Worm (Caenorhabditis elegans): ENCODE measurements around the gene sri-73.

Gene sri-73

DNA sequence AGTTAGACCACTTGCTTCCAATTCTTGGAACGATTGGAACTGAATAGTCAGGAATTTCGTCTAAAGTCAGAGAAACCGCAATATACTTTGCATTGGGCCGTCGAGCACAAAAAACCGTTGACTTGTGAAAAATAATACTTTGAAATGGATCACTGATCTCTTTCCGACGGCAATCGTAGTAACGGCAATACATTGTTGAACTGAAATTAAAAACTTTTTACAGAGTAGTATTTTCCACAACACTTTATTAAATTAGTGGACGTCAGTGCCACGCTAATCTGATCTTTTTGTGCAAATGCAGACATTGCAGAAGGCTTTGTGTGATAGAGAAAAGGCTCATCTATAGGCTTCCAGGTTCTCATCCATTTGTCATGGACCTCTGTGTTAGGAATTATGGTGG is 13.5 kb downstream of the sri-73 start:
- TF ChIP-seq lsy-12 (tag; optimal IDR thresholded peaks at IDR 0.05) (no peak), nhr-76 (tag; optimal IDR thresholded peaks at IDR 0.05) (no peak), nhr-237 (tag; optimal IDR thresholded peaks at IDR 0.05) (no peak), egl-27 (tag; optimal IDR thresholded peaks at IDR 0.05) (no peak), elt-1 (tag; optimal IDR thresholded peaks at IDR 0.05) (no peak), ztf-4 (tag; optimal IDR thresholded peaks at IDR 0.05) (no peak)

DNA sequence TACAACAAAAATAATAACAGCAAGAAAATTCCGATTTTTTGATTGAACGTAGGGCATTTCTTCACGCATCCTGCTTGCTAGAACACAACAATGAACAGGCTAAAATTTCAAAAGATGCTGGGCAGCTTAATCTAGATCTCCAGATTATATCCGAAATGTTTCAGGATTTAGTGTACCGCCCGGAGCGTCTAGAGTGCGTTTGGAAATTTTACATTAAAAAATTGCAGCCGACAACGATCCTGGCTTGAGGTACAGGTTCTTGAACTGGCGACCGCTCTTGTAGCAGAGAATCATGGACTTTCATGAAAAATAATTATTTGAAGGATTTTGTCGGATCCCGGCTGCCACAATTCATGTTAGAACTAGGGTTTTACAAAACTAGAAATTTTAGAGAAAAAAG is 17.9 kb downstream of the sri-73 start, which contains the start of gene C14C6.6:
TSS of gene C14C6.6 (minus strand) at position 101 of the 400 bp plus-strand sequence.
- TF ChIP-seq nhr-11 (tag; optimal IDR thresholded peaks at IDR 0.05) (no peak), ceh-28 (tag; optimal IDR thresholded peaks at IDR 0.05) (no peak), nhr-28 (tag; optimal IDR thresholded peaks at IDR 0.05) (no peak), ztf-4 (tag; optimal IDR thresholded peaks at IDR 0.05) (no peak), nhr-77 (tag; optimal IDR thresholded peaks at IDR 0.05) (no peak), mdl-1 (tag; optimal IDR thresholded peaks at IDR 0.05) (no peak), elt-1 (tag; optimal IDR thresholded peaks at IDR 0.05) (no peak), ztf-11 (tag; optimal IDR thresholded peaks at IDR 0.05) (no peak), eor-1 (tag; optimal IDR thresholded peaks at IDR 0.05) (no peak), jun-1 (tag; optimal IDR thresholded peaks at IDR 0.05) (no peak), pha-4 (tag; optimal IDR thresholded peaks at IDR 0.05) (no peak), snpc-4 (tag; optimal IDR thresholded peaks at IDR 0.05) (no peak), unc-39 (tag; optimal IDR thresholded peaks at IDR 0.05) (no peak), elt-3 (tag; optimal IDR thresholded peaks at IDR 0.05) (no peak), tbx-2 (tag; optimal IDR thresholded peaks at IDR 0.05) (no peak)

DNA sequence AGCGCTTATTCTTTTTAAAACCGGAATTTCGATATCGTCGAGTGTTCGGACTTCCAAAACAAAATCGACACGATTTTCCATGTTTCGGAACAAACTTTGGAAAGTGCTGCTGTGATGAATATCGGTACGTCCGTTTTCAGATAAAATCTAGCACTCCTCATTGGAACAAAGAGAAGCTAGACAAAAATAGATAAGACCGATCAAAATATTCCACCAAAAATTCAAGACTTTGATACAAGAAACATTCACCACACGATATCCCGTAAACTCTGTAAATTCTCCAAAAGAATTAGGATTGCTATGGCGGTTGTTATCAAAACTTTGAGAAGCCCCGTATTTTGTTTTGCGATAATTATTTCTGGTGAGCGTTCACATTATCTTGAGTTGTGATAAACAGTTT is 22.7 kb downstream of the sri-73 start, which contains the start of gene C14C6.3:
TSS of gene C14C6.3 (plus strand) at position 301 of the 400 bp plus-strand sequence.
- no peak for TF ChIP-seq lin-39 (tag; optimal IDR thresholded peaks at IDR 0.05)
- peak; percentile 64 for TF ChIP-seq elt-1 (tag; optimal IDR thresholded peaks at IDR 0.05)

DNA sequence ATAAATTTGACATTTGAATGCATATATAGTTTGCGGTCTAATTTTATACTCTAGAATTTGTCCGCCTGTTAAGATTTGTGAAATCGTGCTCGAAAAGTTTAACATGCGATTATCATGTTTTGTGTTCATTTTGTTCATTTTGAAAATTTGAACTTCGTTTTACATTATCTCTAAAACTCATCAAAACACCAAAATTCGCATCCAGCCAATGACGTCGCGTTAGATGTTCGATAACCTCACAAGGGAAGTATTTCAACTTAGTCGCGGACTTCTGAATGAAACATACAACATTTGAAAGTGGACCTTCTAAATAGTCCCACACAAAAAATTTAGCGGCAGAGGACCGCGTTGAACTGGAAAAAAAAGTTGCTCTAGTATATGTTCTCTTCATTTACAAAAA is 24.4 kb downstream of the sri-73 start:
- TF ChIP-seq elt-1 (tag; optimal IDR thresholded peaks at IDR 0.05), result peak; percentile 68
- TF ChIP-seq ZK546.5 (tag; optimal IDR thresholded peaks at IDR 0.05), result no peak
- no peak for TF ChIP-seq nhr-237 (tag; optimal IDR thresholded peaks at IDR 0.05)
- TF ChIP-seq mml-1 (tag; optimal IDR thresholded peaks at IDR 0.05), result no peak
- no peak for TF ChIP-seq lsy-12 (tag; optimal IDR thresholded peaks at IDR 0.05)

DNA sequence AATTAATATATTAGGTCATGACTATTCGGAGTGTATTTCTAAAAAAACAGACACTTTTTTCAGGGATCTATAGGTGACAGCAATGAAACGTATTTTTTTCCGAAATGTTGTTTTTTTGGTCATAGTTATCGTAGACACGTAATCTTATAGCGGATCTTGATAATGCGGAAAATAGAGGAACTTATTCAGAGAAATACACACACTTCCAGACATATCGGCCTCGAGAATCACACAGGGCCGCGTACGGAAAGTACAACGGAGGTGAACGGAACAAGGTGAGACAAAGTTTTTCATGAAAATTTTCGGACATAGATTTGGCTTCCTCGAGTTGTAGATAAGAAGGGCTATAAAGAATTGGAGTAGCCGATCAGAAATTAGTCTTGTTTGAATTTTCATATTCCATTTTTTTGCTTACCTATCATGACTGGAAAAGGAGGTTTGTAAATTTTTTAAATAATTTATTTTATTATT is 26.8 kb downstream of the sri-73 start, which contains the start of gene nhr-155:
TSS of gene nhr-155 (plus strand) at position 421 of the 471 bp plus-strand sequence.
- TF ChIP-seq aly-2 (tag; optimal IDR thresholded peaks at IDR 0.05) (no peak), nhr-23 (tag; optimal IDR thresholded peaks at IDR 0.05) (peak; percentile 87), nhr-25 (tag; optimal IDR thresholded peaks at IDR 0.05) (peak; percentile 32), elt-1 (tag; optimal IDR thresholded peaks at IDR 0.05) (peak; percentile 95), nhr-43 (tag; optimal IDR thresholded peaks at IDR 0.05; ENCODE audit: poor library complexity, severe bottlenecking) (peak; percentile 67), fkh-2 (tag; optimal IDR thresholded peaks at IDR 0.05) (no peak), nhr-11 (tag; optimal IDR thresholded peaks at IDR 0.05) (no peak)

DNA sequence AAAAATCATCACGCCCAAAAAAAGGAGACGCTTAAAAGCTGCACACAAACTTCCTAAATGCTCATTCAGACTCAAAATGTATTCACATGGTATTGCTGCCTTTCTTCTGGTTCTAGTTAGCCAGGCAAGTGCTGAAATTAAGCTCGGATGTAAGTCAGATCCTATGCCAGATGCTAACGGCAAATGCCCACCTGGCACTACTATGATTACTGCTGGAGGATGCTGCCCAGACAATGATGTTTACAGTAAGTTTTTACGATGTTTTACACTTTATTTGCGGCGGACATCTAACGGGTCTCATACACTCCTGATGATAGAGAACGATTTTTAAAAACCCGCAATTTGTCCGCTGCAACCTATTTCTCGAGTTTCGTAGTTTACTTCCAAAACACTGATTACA is 29.3 kb downstream of the sri-73 start, which contains the start of gene C14C6.5:
TSS of gene C14C6.5 (plus strand) at position 58 of the 400 bp plus-strand sequence.
- TF ChIP-seq nhr-11 (tag; optimal IDR thresholded peaks at IDR 0.05) (no peak), lin-39 (tag; optimal IDR thresholded peaks at IDR 0.05) (no peak), eor-1 (tag; optimal IDR thresholded peaks at IDR 0.05) (no peak), skn-1 (tag; optimal IDR thresholded peaks at IDR 0.05) (no peak), fkh-10 (GFP tag; optimal IDR thresholded peaks at IDR 0.05) (no peak), sea-2 (GFP tag; optimal IDR thresholded peaks at IDR 0.05) (no peak), nhr-28 (tag; optimal IDR thresholded peaks at IDR 0.05) (no peak), hmg-11 (tag; optimal IDR thresholded peaks at IDR 0.05) (no peak), unc-62 (GFP tag; optimal IDR thresholded peaks at IDR 0.05) (no peak), ceh-16 (tag; optimal IDR thresholded peaks at IDR 0.05) (no peak), ceh-9 (tag; optimal IDR thresholded peaks at IDR 0.05) (no peak), ceh-28 (tag; optimal IDR thresholded peaks at IDR 0.05) (no peak), zag-1 (tag; optimal IDR thresholded peaks at IDR 0.05) (no peak), nhr-237 (tag; optimal IDR thresholded peaks at IDR 0.05) (no peak), elt-2 (tag; optimal IDR thresholded peaks at IDR 0.05) (no peak), nhr-12 (tag; optimal IDR thresholded peaks at IDR 0.05) (no peak), jun-1 (tag; optimal IDR thresholded peaks at IDR 0.05) (no peak), nfya-1 (tag; optimal IDR thresholded peaks at IDR 0.05; ENCODE audit: insufficient read depth) (no peak), pqm-1 (tag; optimal IDR thresholded peaks at IDR 0.05) (no peak)

Data from whole organism, L3 larva.